Worm (Caenorhabditis elegans): ENCODE results near the gene srg-67.

ce11 chrV:5509966-5510365 lies 47.2 kb upstream of the srg-67 start:
- TF ChIP-seq lin-39 (tag; optimal IDR thresholded peaks at IDR 0.05) = no peak
- TF ChIP-seq spr-1 (tag; optimal IDR thresholded peaks at IDR 0.05) = no peak
- TF ChIP-seq dmd-6 (GFP tag; IDR thresholded peaks at IDR 0.05) = peak; percentile 59
- no peak for TF ChIP-seq zip-11 (GFP tag; IDR thresholded peaks at IDR 0.05)
- TF ChIP-seq pha-4 (GFP tag; IDR thresholded peaks at IDR 0.05) = no peak
- TF ChIP-seq pha-4 (tag; optimal IDR thresholded peaks at IDR 0.05) = no peak
- no peak for TF ChIP-seq hlh-30 (tag; optimal IDR thresholded peaks at IDR 0.05; ENCODE audit: insufficient read depth)
- peak in 1 of 2 experiments; percentile 94 for TF ChIP-seq unc-62 (GFP tag; optimal IDR thresholded peaks at IDR 0.05 in 1 of 2)
- no peak for TF ChIP-seq unc-62 (tag; optimal IDR thresholded peaks at IDR 0.05)

All from whole organism, L4 larva.